Fruit fly (Drosophila melanogaster): ENCODE data around the gene spn-D.

The spn-D gene

dm6 chr3R:27135692-27136641 lies 29.5 kb upstream of the spn-D start (continued):
- TF ChIP-seq lmd (GFP tag; IDR thresholded peaks at IDR 0.05), result peak; percentile 44; the same call in 1 of the 2 replicates
- no peak for TF ChIP-seq usp (GFP tag; optimal IDR thresholded peaks at IDR 0.05)
- TF ChIP-seq gt (GFP tag; IDR thresholded peaks at IDR 0.05), result no peak
- TF ChIP-seq CG16815 (GFP tag; optimal IDR thresholded peaks at IDR 0.05), result peak; percentile 14
- TF ChIP-seq ATbp (GFP tag; optimal IDR thresholded peaks at IDR 0.05), result peak; percentile 88
- TF ChIP-seq CG9609 (GFP tag; optimal IDR thresholded peaks at IDR 0.05), result no peak
- peak; percentile 85 for TF ChIP-seq CG7745 (tag; optimal IDR thresholded peaks at IDR 0.05)
- TF ChIP-seq Dbx (GFP tag; IDR thresholded peaks at IDR 0.05), result no peak
- no peak for TF ChIP-seq ham (GFP tag; IDR thresholded peaks at IDR 0.05)
- TF ChIP-seq CG7271 (tag; optimal IDR thresholded peaks at IDR 0.05), result peak; percentile 52
- no peak for TF ChIP-seq tx (GFP tag; optimal IDR thresholded peaks at IDR 0.05)
- no peak for TF ChIP-seq CG10147 (GFP tag; optimal IDR thresholded peaks at IDR 0.05)
- TF ChIP-seq Sox102F (GFP tag; optimal IDR thresholded peaks at IDR 0.05), result peak; percentile 62
- peak; percentile 28 for TF ChIP-seq Hr3 (GFP tag; optimal IDR thresholded peaks at IDR 0.05)
- peak; percentile 36 for TF ChIP-seq Jarid2 (GFP tag; optimal IDR thresholded peaks at IDR 0.05)
- peak; percentile 62 for TF ChIP-seq Blimp-1 (GFP tag; optimal IDR thresholded peaks at IDR 0.05)
- TF ChIP-seq pnt (GFP tag; optimal IDR thresholded peaks at IDR 0.05), result peak; percentile 59
- no peak for TF ChIP-seq pan (optimal IDR thresholded peaks at IDR 0.05)
- TF ChIP-seq pan (GFP tag; optimal IDR thresholded peaks at IDR 0.05 in 1 of 2, IDR thresholded peaks at IDR 0.05 in 1 of 2), result peak in 1 of 2 experiments; percentile 58
- TF ChIP-seq Nf-YB (GFP tag; optimal IDR thresholded peaks at IDR 0.05), result peak; percentile 51
- no peak for TF ChIP-seq tna (GFP tag; IDR thresholded peaks at IDR 0.05; ENCODE audit: partially characterized antibody)
- peak; percentile 1 for TF ChIP-seq MESR4 (GFP tag; optimal IDR thresholded peaks at IDR 0.05)
- no peak for TF ChIP-seq CG11085 (GFP tag; IDR thresholded peaks at IDR 0.05)
- no peak for TF ChIP-seq Doc3 (GFP tag; IDR thresholded peaks at IDR 0.05; ENCODE audit: partially characterized antibody)
- TF ChIP-seq Dek (tag; optimal IDR thresholded peaks at IDR 0.05), result peak; percentile 28
- TF ChIP-seq mld (GFP tag; IDR thresholded peaks at IDR 0.05; ENCODE audit: partially characterized antibody), result no peak
- peak; percentile 46 for TF ChIP-seq CG15269 (tag; optimal IDR thresholded peaks at IDR 0.05)
- peak; percentile 7 for TF ChIP-seq Fer1 (GFP tag; optimal IDR thresholded peaks at IDR 0.05)
- TF ChIP-seq CG11456 (GFP tag; IDR thresholded peaks at IDR 0.05), result 0 out of 3 replicates have a peak, but pooled peaks have one; percentile 12
- peak; percentile 35 for TF ChIP-seq slou (GFP tag; optimal IDR thresholded peaks at IDR 0.05)
- TF ChIP-seq Myb (GFP tag; optimal IDR thresholded peaks at IDR 0.05), result peak; percentile 15
- peak; percentile 78 for TF ChIP-seq CG1529 (GFP tag; optimal IDR thresholded peaks at IDR 0.05)
- no peak for TF ChIP-seq hkb (optimal IDR thresholded peaks at IDR 0.05)
- TF ChIP-seq hkb (GFP tag; IDR thresholded peaks at IDR 0.05), result peak; percentile 61; the same call in 1 of the 2 replicates
- peak; percentile 66 for TF ChIP-seq PHDP (tag; optimal IDR thresholded peaks at IDR 0.05)
- TF ChIP-seq lbe (GFP tag; optimal IDR thresholded peaks at IDR 0.05), result no peak
- no peak for TF ChIP-seq emc (GFP tag; optimal IDR thresholded peaks at IDR 0.05)
- TF ChIP-seq pita (GFP tag; optimal IDR thresholded peaks at IDR 0.05), result no peak
- peak; percentile 80 for TF ChIP-seq CG33557 (GFP tag; optimal IDR thresholded peaks at IDR 0.05)
- no peak for TF ChIP-seq klu (GFP tag; IDR thresholded peaks at IDR 0.05)
- TF ChIP-seq cad (GFP tag; optimal IDR thresholded peaks at IDR 0.05), result no peak
- TF ChIP-seq CG13123 (GFP tag; optimal IDR thresholded peaks at IDR 0.05), result peak; percentile 66
- 0 out of 2 replicates have a peak, but pooled peaks have one; percentile 20 for TF ChIP-seq ssp (GFP tag; IDR thresholded peaks at IDR 0.05)
- peak; percentile 59 for TF ChIP-seq CG2712 (tag; optimal IDR thresholded peaks at IDR 0.05)
- no peak for TF ChIP-seq pzg (GFP tag; optimal IDR thresholded peaks at IDR 0.05)
- peak; percentile 24 for TF ChIP-seq Meics (GFP tag; optimal IDR thresholded peaks at IDR 0.05)
- peak; percentile 32 for TF ChIP-seq ems (GFP tag; optimal IDR thresholded peaks at IDR 0.05)
- no peak for TF ChIP-seq D (optimal IDR thresholded peaks at IDR 0.05)
- TF ChIP-seq D (GFP tag; optimal IDR thresholded peaks at IDR 0.05), result peak; percentile 80

Data from whole organism, embryonic.